Worm (Caenorhabditis elegans) whole organism, young adult: ENCODE data around the gene ddn-3.

Experiments
- B0035.1 ChIP-seq: sonication (generic microtip); optimal IDR thresholded peaks from 2 replicates; lab custom pipeline; 2016; ENCODE audit warnings: missing genetic modification characterization, mild to moderate bottlenecking, missing compliant biosample characterization, missing genotype, missing genetic modification reagents
- B0261.1 ChIP-seq: sonication (generic microtip); optimal IDR thresholded peaks from 2 replicates; lab custom pipeline; 2016; ENCODE audit warnings: mild to moderate bottlenecking, missing genetic modification characterization, moderate library complexity, missing compliant biosample characterization
- B0336.3 ChIP-seq: fragments of 200-800 bp; sonication (Bioruptor generic); IDR thresholded peaks from 2 replicates; pipeline ENCODE4 v1.3.6; 2022; ENCODE audit warnings: missing genetic modification characterization, missing compliant biosample characterization
- F39B2.1 ChIP-seq: fragments of 200-800 bp; sonication (Bioruptor generic); IDR thresholded peaks from 2 replicates; pipeline ENCODE4 v1.3.6; 2022; ENCODE audit warnings: missing genetic modification reagents, missing genetic modification characterization, missing compliant biosample characterization
- K12H6.12 ChIP-seq: fragments of 200-800 bp; sonication (Bioruptor generic); optimal IDR thresholded peaks from 2 replicates; lab custom pipeline; 2018; ENCODE audit warnings: mild to moderate bottlenecking, missing genetic modification characterization, missing compliant biosample characterization
- T07F8.4 ChIP-seq: sonication (generic microtip); optimal IDR thresholded peaks from 2 replicates; lab custom pipeline; 2016; ENCODE audit warnings: mild to moderate bottlenecking, missing genetic modification characterization, moderate library complexity, missing compliant biosample characterization
- T26A5.8 ChIP-seq: sonication (generic microtip); optimal IDR thresholded peaks from 2 replicates; lab custom pipeline; 2016; ENCODE audit warnings: missing genetic modification characterization, missing compliant biosample characterization
- Y56A3A.18 ChIP-seq: fragments of 200-800 bp; sonication (Bioruptor generic); IDR thresholded peaks from 2 replicates; pipeline ENCODE4 v1.3.6; 2022; ENCODE audit warnings: missing genetic modification reagents, missing genetic modification characterization, missing compliant biosample characterization
- akir-1 ChIP-seq: fragments of 200-800 bp; sonication (Bioruptor generic); optimal IDR thresholded peaks from 2 replicates; lab custom pipeline; 2018; ENCODE audit warnings: mild to moderate bottlenecking, missing genetic modification characterization, moderate library complexity, missing compliant biosample characterization
- ama-1 ChIP-seq, 3 experiments: fragments of 150-350 bp in 1 of 3; sonication (generic microtip) in 2 of 3; optimal IDR thresholded peaks; 2 replicates each; lab custom pipeline; 2014 to 2018; ENCODE audit warnings: missing biosample characterization in 2 of 3, missing genetic modification characterization in 2 of 3, missing genetic modification reagents in 2 of 3
- aptf-2 ChIP-seq: fragments of 200-800 bp; sonication (Bioruptor generic); conservative IDR thresholded peaks from 2 replicates; pipeline ENCODE4 v1.3.6; 2022; ENCODE audit warnings: missing genetic modification reagents, missing genetic modification characterization, missing compliant biosample characterization
- athp-1 ChIP-seq: sonication (generic microtip); optimal IDR thresholded peaks from 2 replicates; lab custom pipeline; 2017; ENCODE audit warnings: mild to moderate bottlenecking, missing genetic modification characterization, missing compliant biosample characterization
- attf-3 ChIP-seq: fragments of 200-800 bp; sonication (Bioruptor generic); conservative IDR thresholded peaks from 2 replicates; pipeline ENCODE4 v1.3.6; 2022; ENCODE audit warnings: missing genetic modification reagents, missing genetic modification characterization, missing compliant biosample characterization
- attf-5 ChIP-seq: fragments of 200-800 bp; sonication (Bioruptor generic); optimal IDR thresholded peaks from 2 replicates; lab custom pipeline; 2018; ENCODE audit warnings: mild to moderate bottlenecking, missing genetic modification characterization, missing compliant biosample characterization
- attf-6 ChIP-seq: fragments of 200-800 bp; sonication (Bioruptor generic); IDR thresholded peaks from 2 replicates; pipeline ENCODE4 v1.3.6; 2022; ENCODE audit warnings: missing genetic modification reagents, missing genetic modification characterization, missing compliant biosample characterization
- bed-1 ChIP-seq: fragments of 200-800 bp; sonication (Bioruptor generic); IDR thresholded peaks from 2 replicates; pipeline ENCODE4 v1.3.6; 2022; ENCODE audit warnings: missing genetic modification reagents, missing genetic modification characterization, missing compliant biosample characterization
- bed-2 ChIP-seq: fragments of 200-800 bp; sonication (Bioruptor generic); IDR thresholded peaks from 2 replicates; pipeline ENCODE4 v1.3.6; 2022; ENCODE audit warnings: missing genetic modification reagents, missing genetic modification characterization, missing compliant biosample characterization
- cebp-2 ChIP-seq: fragments of 200-800 bp; sonication (Bioruptor generic); IDR thresholded peaks from 2 replicates; pipeline ENCODE4 v1.3.6; 2022; ENCODE audit warnings: missing genetic modification characterization, missing compliant biosample characterization
- ceh-100 ChIP-seq: fragments of 200-800 bp; sonication (Bioruptor generic); IDR thresholded peaks from 2 replicates; pipeline ENCODE4 v1.3.6; 2022; ENCODE audit warnings: missing genetic modification reagents, missing genetic modification characterization, missing compliant biosample characterization
- ceh-58 ChIP-seq: fragments of 200-800 bp; sonication (Bioruptor generic); IDR thresholded peaks from 2 replicates; pipeline ENCODE4 v1.3.6; 2022; ENCODE audit warnings: missing genetic modification characterization, missing compliant biosample characterization
- die-1 ChIP-seq: sonication (generic microtip); optimal IDR thresholded peaks from 2 replicates; lab custom pipeline; 2016; ENCODE audit warnings: missing genotype, mild to moderate bottlenecking, missing genetic modification characterization, missing compliant biosample characterization
- dox-1 ChIP-seq: fragments of 200-800 bp; sonication (Bioruptor generic); IDR thresholded peaks from 2 replicates; pipeline ENCODE4 v1.3.6; 2022; ENCODE audit warnings: missing genetic modification reagents, missing genetic modification characterization, missing compliant biosample characterization
- egrh-3 ChIP-seq: fragments of 200-800 bp; sonication (Bioruptor generic); IDR thresholded peaks from 2 replicates; pipeline ENCODE4 v1.3.6; 2022; ENCODE audit warnings: missing genetic modification reagents, missing genetic modification characterization, missing compliant biosample characterization
- hlh-26 ChIP-seq: fragments of 200-800 bp; sonication (Bioruptor generic); conservative IDR thresholded peaks from 2 replicates; pipeline ENCODE4 v1.3.6; 2022; ENCODE audit warnings: missing genetic modification reagents, missing genetic modification characterization, missing compliant biosample characterization
- lin-26 ChIP-seq: fragments of 200-800 bp; sonication (Bioruptor generic); IDR thresholded peaks from 2 replicates; pipeline ENCODE4 v1.3.6; 2022; ENCODE audit warnings: missing genetic modification reagents, missing genetic modification characterization, missing compliant biosample characterization
- lin-40 ChIP-seq: sonication (generic microtip); optimal IDR thresholded peaks from 2 replicates; lab custom pipeline; 2016; ENCODE audit warnings: missing genetic modification characterization, mild to moderate bottlenecking, missing compliant biosample characterization, missing genotype, missing genetic modification reagents
- madf-6 ChIP-seq: fragments of 200-800 bp; sonication (Bioruptor generic); IDR thresholded peaks from 2 replicates; pipeline ENCODE4 v1.3.6; 2022; ENCODE audit warnings: missing genetic modification reagents, missing genetic modification characterization, missing compliant biosample characterization
- madf-8 ChIP-seq: fragments of 200-800 bp; sonication (Bioruptor generic); conservative IDR thresholded peaks from 2 replicates; pipeline ENCODE4 v1.3.6; 2022; ENCODE audit warnings: missing genetic modification reagents, missing genetic modification characterization, missing compliant biosample characterization
- mcd-1 ChIP-seq: fragments of 200-800 bp; sonication (Bioruptor generic); IDR thresholded peaks from 2 replicates; pipeline ENCODE4 v1.3.6; 2022; ENCODE audit warnings: missing genetic modification reagents, missing genetic modification characterization, missing compliant biosample characterization
- mes-4 ChIP-seq: sonication (generic microtip); optimal IDR thresholded peaks from 2 replicates; lab custom pipeline; 2016; ENCODE audit warnings: missing genotype, missing genetic modification characterization, missing compliant biosample characterization
- mxl-1 ChIP-seq: sonication (generic microtip); optimal IDR thresholded peaks from 2 replicates; lab custom pipeline; 2016; ENCODE audit warnings: missing genetic modification characterization, missing compliant biosample characterization
- nfya-2 ChIP-seq: fragments of 200-800 bp; sonication (Bioruptor generic); IDR thresholded peaks from 2 replicates; pipeline ENCODE4 v1.3.6; 2022; ENCODE audit warnings: missing genetic modification reagents, missing genetic modification characterization, missing compliant biosample characterization
- nfyb-1 ChIP-seq: fragments of 200-800 bp; sonication (Bioruptor generic); IDR thresholded peaks from 2 replicates; pipeline ENCODE4 v1.3.6; 2022; ENCODE audit warnings: missing genetic modification reagents, missing genetic modification characterization, missing compliant biosample characterization
- nhr-80 ChIP-seq: sonication (generic microtip); optimal IDR thresholded peaks from 2 replicates; lab custom pipeline; 2016; ENCODE audit warnings: missing genetic modification characterization, missing compliant biosample characterization
- nhr-90 ChIP-seq: sonication (generic microtip); optimal IDR thresholded peaks from 2 replicates; lab custom pipeline; 2016; ENCODE audit warnings: missing genotype, mild to moderate bottlenecking, missing genetic modification characterization, missing compliant biosample characterization
- repo-1 ChIP-seq: sonication (generic microtip); optimal IDR thresholded peaks from 2 replicates; lab custom pipeline; 2017; ENCODE audit warnings: mild to moderate bottlenecking, missing genetic modification characterization, missing compliant biosample characterization
- rpc-1 ChIP-seq, 2 experiments: fragments of 150-350 bp in 1 of 2; sonication (generic microtip) in 1 of 2; optimal IDR thresholded peaks; 2 replicates each; lab custom pipeline; 2014 to 2018; ENCODE audit warnings: missing biosample characterization in 1 of 2, missing genetic modification characterization in 1 of 2, missing genetic modification reagents in 1 of 2, missing genotype in 1 of 2
- sea-2 ChIP-seq: fragments of 200-800 bp; sonication (Bioruptor generic); IDR thresholded peaks from 2 replicates; pipeline ENCODE4 v1.3.6; 2022; ENCODE audit warnings: missing genetic modification characterization, missing compliant biosample characterization
- snpc-1.3 ChIP-seq: sonication (generic microtip); optimal IDR thresholded peaks from 2 replicates; lab custom pipeline; 2017; ENCODE audit warnings: missing genetic modification characterization, mild to moderate bottlenecking, missing compliant biosample characterization, antibody characterized with exemption, moderate library complexity, missing genotype, missing genetic modification reagents; ENCODE audit not compliant: insufficient read depth
- sptf-2 ChIP-seq: fragments of 200-800 bp; sonication (Bioruptor generic); optimal IDR thresholded peaks from 2 replicates; lab custom pipeline; 2018; ENCODE audit warnings: mild to moderate bottlenecking, missing genetic modification characterization, missing compliant biosample characterization
- tbx-9 ChIP-seq: sonication (generic microtip); optimal IDR thresholded peaks from 2 replicates; lab custom pipeline; 2016; ENCODE audit warnings: borderline replicate concordance, missing genetic modification characterization, inconsistent platforms, missing compliant biosample characterization
- zfh-2 ChIP-seq: fragments of 200-800 bp; sonication (Bioruptor generic); conservative IDR thresholded peaks from 2 replicates; pipeline ENCODE4 v1.3.6; 2022; ENCODE audit warnings: missing genetic modification reagents, missing genetic modification characterization, missing compliant biosample characterization
- ztf-22 ChIP-seq: fragments of 200-800 bp; sonication (Bioruptor generic); optimal IDR thresholded peaks from 2 replicates; lab custom pipeline; 2018; ENCODE audit warnings: mild to moderate bottlenecking, missing genetic modification characterization, moderate library complexity, missing compliant biosample characterization
- ztf-28 ChIP-seq: fragments of 200-800 bp; sonication (Bioruptor generic); IDR thresholded peaks from 2 replicates; pipeline ENCODE4 v1.3.6; 2022; ENCODE audit warnings: missing genetic modification reagents, missing genetic modification characterization, missing compliant biosample characterization
- ztf-3 ChIP-seq: fragments of 200-800 bp; sonication (Bioruptor generic); optimal IDR thresholded peaks from 2 replicates; lab custom pipeline; 2018; ENCODE audit warnings: mild to moderate bottlenecking, missing genetic modification characterization, missing compliant biosample characterization

ddn-3 gene

DNA sequence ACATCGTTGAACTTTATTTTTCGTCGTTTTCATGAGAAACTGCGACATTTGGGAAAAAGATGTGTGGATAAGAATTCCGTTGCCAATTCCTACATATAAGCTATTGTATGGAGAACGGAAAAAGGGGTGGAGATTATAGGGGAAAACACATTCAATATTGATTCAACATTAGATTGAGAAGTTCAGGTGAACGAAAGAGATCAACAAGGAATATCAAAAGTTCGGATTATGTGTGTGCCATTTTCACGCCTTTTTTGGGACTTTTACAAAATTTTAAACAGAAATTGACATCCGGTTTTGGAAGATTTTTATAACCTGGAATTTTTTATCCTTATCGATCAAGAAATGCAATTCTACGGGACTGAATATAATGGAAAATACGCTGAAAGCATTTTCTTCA, 16.8 kb upstream of the ddn-3 start, which contains the start of gene F47B8.5 (continued):
- TF ChIP-seq ceh-100 (GFP tag; lab: Robert Waterston, UW) (no peak), rpc-1 (optimal IDR thresholded peaks at IDR 0.05; lab: Kevin White, UChicago) (no peak), rpc-1 (tag; optimal IDR thresholded peaks at IDR 0.05; lab: Kevin White, UChicago) (no peak), ztf-28 (GFP tag; lab: Robert Waterston, UW) (no peak)

ce11 chrV:14324502-14325467, 13.8 kb upstream of the ddn-3 start, which contains the start of the genes F47B8.4 and F47B8.18:
Gene F47B8.4 (minus strand): TSS chrV:14324673.
Gene F47B8.18 (minus strand): TSS chrV:14325464.
- no peak for TF ChIP-seq T26A5.8 (tag; lab: Kevin White, UChicago)
- peak; percentile 95 for TF ChIP-seq zfh-2
- TF ChIP-seq repo-1 (tag; lab: Kevin White, UChicago) = no peak
- no peak for TF ChIP-seq bed-1
- TF ChIP-seq lin-40 (tag; lab: Kevin White, UChicago) = no peak
- no peak for TF ChIP-seq attf-3 (GFP tag; lab: Robert Waterston, UW)
- TF ChIP-seq nhr-80 (tag; lab: Kevin White, UChicago) = peak; percentile 56
- TF ChIP-seq ztf-3 (GFP tag; lab: Kevin White, UChicago) = no peak
- no peak for TF ChIP-seq athp-1 (tag; lab: Kevin White, UChicago)
- TF ChIP-seq mxl-1 (tag; lab: Kevin White, UChicago) = no peak
- TF ChIP-seq attf-6 = no peak
- TF ChIP-seq mcd-1 (GFP tag; lab: Robert Waterston, UW) = peak; percentile 55; the same call in 1 of the 2 replicates
- no peak for TF ChIP-seq sea-2
- no peak for TF ChIP-seq F39B2.1 (GFP tag; lab: Robert Waterston, UW)
- no peak for TF ChIP-seq akir-1 (GFP tag; lab: Kevin White, UChicago)
- no peak for TF ChIP-seq tbx-9 (tag; lab: Kevin White, UChicago)
- peak; percentile 99 for TF ChIP-seq egrh-3 (GFP tag; lab: Robert Waterston, UW)
- no peak for TF ChIP-seq hlh-26 (GFP tag; lab: Robert Waterston, UW)
- TF ChIP-seq ztf-22 = no peak
- no peak for TF ChIP-seq K12H6.12
- no peak for TF ChIP-seq B0035.1 (tag; lab: Kevin White, UChicago)
- 0 out of 2 replicates have a peak, but pooled peaks have one; percentile 53 for TF ChIP-seq lin-26
- TF ChIP-seq bed-2 (GFP tag; lab: Robert Waterston, UW) = no peak
- TF ChIP-seq die-1 (tag; lab: Kevin White, UChicago) = no peak
- TF ChIP-seq Y56A3A.18 (GFP tag; lab: Robert Waterston, UW) = no peak
- no peak for TF ChIP-seq ama-1 (optimal IDR thresholded peaks at IDR 0.05; lab: Kevin White, UChicago)
- TF ChIP-seq ama-1 (GFP tag; optimal IDR thresholded peaks at IDR 0.05; lab: Kevin White, UChicago) = no peak
- TF ChIP-seq aptf-2 (GFP tag; lab: Robert Waterston, UW) = no peak
- TF ChIP-seq dox-1 = no peak
- no peak for TF ChIP-seq madf-6 (GFP tag; lab: Robert Waterston, UW)
- no peak for TF ChIP-seq nfya-2 (GFP tag; lab: Robert Waterston, UW)
- TF ChIP-seq cebp-2 (GFP tag; lab: Robert Waterston, UW) = no peak
- TF ChIP-seq B0261.1 (tag; lab: Kevin White, UChicago) = no peak
- no peak for TF ChIP-seq madf-8 (GFP tag; lab: Robert Waterston, UW)
- peak; percentile 15 for TF ChIP-seq sptf-2 (GFP tag; lab: Kevin White, UChicago)
- no peak for TF ChIP-seq T07F8.4 (tag; lab: Kevin White, UChicago)
- TF ChIP-seq snpc-1.3 = no peak
- TF ChIP-seq ceh-58 (GFP tag; lab: Robert Waterston, UW) = no peak
- no peak for TF ChIP-seq mes-4
- no peak for TF ChIP-seq ztf-28 (GFP tag; lab: Robert Waterston, UW)
- no peak for TF ChIP-seq nfyb-1 (GFP tag; lab: Robert Waterston, UW)
- no peak for TF ChIP-seq nhr-90 (tag; lab: Kevin White, UChicago)
- no peak for TF ChIP-seq attf-5 (GFP tag; lab: Kevin White, UChicago)
- TF ChIP-seq B0336.3 (GFP tag; lab: Robert Waterston, UW) = no peak
